Fruit fly (Drosophila melanogaster): ENCODE data around the gene Lectin-galC1.

- no peak for TF ChIP-seq h (optimal IDR thresholded peaks at IDR 0.05)
- TF ChIP-seq psq (optimal IDR thresholded peaks at IDR 0.05): no peak
- TF ChIP-seq Sin3A (optimal IDR thresholded peaks at IDR 0.05): no peak
Measured at dm6 chr2L:19406419-19406818, 10.8 kb upstream of the Lectin-galC1 start.
